Worm (Caenorhabditis elegans) whole organism, early embryonic: ENCODE measurements around the gene srbc-84.

Source experiments
- B0310.2 ChIP-seq: sonication (generic microtip); optimal IDR thresholded peaks from 2 replicates; lab custom pipeline; 2016; ENCODE audit warnings: mild to moderate bottlenecking, missing genetic modification characterization, missing compliant biosample characterization
- F13C5.2 ChIP-seq: sonication (generic microtip); optimal IDR thresholded peaks from 2 replicates; lab custom pipeline; 2017; ENCODE audit warnings: mild to moderate bottlenecking, missing genetic modification characterization, inconsistent platforms, missing compliant biosample characterization
- aly-1 ChIP-seq: sonication (generic microtip); optimal IDR thresholded peaks from 2 replicates; lab custom pipeline; 2016; ENCODE audit warnings: missing genetic modification characterization, missing compliant biosample characterization
- ama-1 ChIP-seq: fragments of 150-350 bp; optimal IDR thresholded peaks from 2 replicates; lab custom pipeline; 2014
- ceh-13 ChIP-seq: fragments of 200-800 bp; sonication (Bioruptor generic); optimal IDR thresholded peaks from 2 replicates; lab custom pipeline; 2018; ENCODE audit warnings: mild to moderate bottlenecking, missing genetic modification characterization, missing compliant biosample characterization
- ceh-36 ChIP-seq: sonication (generic microtip); optimal IDR thresholded peaks from 2 replicates; lab custom pipeline; 2016; ENCODE audit warnings: missing genetic modification characterization, inconsistent platforms, missing compliant biosample characterization
- ets-7 ChIP-seq: sonication (generic microtip); optimal IDR thresholded peaks from 2 replicates; lab custom pipeline; 2016; ENCODE audit warnings: missing genotype, missing genetic modification characterization, missing compliant biosample characterization
- flt-1 ChIP-seq: fragments of 200-800 bp; sonication (Bioruptor generic); IDR thresholded peaks from 2 replicates; pipeline ENCODE4 v1.3.6; 2022; ENCODE audit warnings: missing genetic modification characterization, missing compliant biosample characterization
- hmbx-1 ChIP-seq: sonication (generic microtip); optimal IDR thresholded peaks from 2 replicates; lab custom pipeline; 2016; ENCODE audit warnings: mild to moderate bottlenecking, missing genetic modification characterization, missing compliant biosample characterization
- hmg-4 ChIP-seq: fragments of 200-800 bp; sonication (Bioruptor generic); optimal IDR thresholded peaks from 2 replicates; lab custom pipeline; 2018; ENCODE audit warnings: mild to moderate bottlenecking, missing genetic modification characterization, missing compliant biosample characterization
- hnd-1 ChIP-seq: sonication (generic microtip); optimal IDR thresholded peaks from 2 replicates; lab custom pipeline; 2016; ENCODE audit warnings: missing genetic modification characterization, missing compliant biosample characterization
- pes-1 ChIP-seq: fragments of 200-800 bp; sonication (Bioruptor generic); IDR thresholded peaks from 2 replicates; pipeline ENCODE4 v1.3.6; 2022; ENCODE audit warnings: missing genetic modification reagents, missing genetic modification characterization, missing compliant biosample characterization
- scrt-1 ChIP-seq: fragments of 200-800 bp; sonication (Bioruptor generic); IDR thresholded peaks from 2 replicates; pipeline ENCODE4 v1.3.6; 2022; ENCODE audit warnings: missing genetic modification characterization, missing compliant biosample characterization
- sea-1 ChIP-seq: fragments of 200-800 bp; sonication (Bioruptor generic); conservative IDR thresholded peaks from 2 replicates; pipeline ENCODE4 v1.3.6; 2022; ENCODE audit warnings: missing genetic modification characterization, missing compliant biosample characterization
- tbx-11 ChIP-seq: fragments of 200-800 bp; sonication (Bioruptor generic); IDR thresholded peaks from 2 replicates; pipeline ENCODE4 v1.3.6; 2022; ENCODE audit warnings: missing genetic modification characterization, missing compliant biosample characterization
- tbx-37 ChIP-seq: fragments of 200-800 bp; sonication (Bioruptor generic); conservative IDR thresholded peaks from 2 replicates; pipeline ENCODE4 v1.3.6; 2022; ENCODE audit warnings: missing genetic modification reagents, missing genetic modification characterization, missing compliant biosample characterization
- tra-4 ChIP-seq: sonication (generic microtip); optimal IDR thresholded peaks from 2 replicates; lab custom pipeline; 2017; ENCODE audit warnings: missing genetic modification characterization, missing compliant biosample characterization

Gene srbc-84

ce11 chrV:16271121-16271520 lies 27.6 kb upstream of the srbc-84 start, which contains the start of gene T13F3.6:
TSS of gene T13F3.6 (minus strand) at chrV:16271221.
- TF ChIP-seq scrt-1 (GFP tag; lab: Robert Waterston, UW) = no peak
- TF ChIP-seq F13C5.2 (tag; lab: Kevin White, UChicago) = no peak
- no peak for TF ChIP-seq tbx-37 (GFP tag; lab: Robert Waterston, UW)
- no peak for TF ChIP-seq sea-1
- no peak for TF ChIP-seq B0310.2 (tag; lab: Kevin White, UChicago)
- no peak for TF ChIP-seq ama-1 (lab: Kevin White, UChicago)

ce11 chrV:16275347-16275746 lies 23.4 kb upstream of the srbc-84 start, which contains the start of gene pacl-1:
TSS of gene pacl-1 (minus strand) at chrV:16275447.
- no peak for TF ChIP-seq scrt-1 (GFP tag; lab: Robert Waterston, UW)
- TF ChIP-seq flt-1 (GFP tag; lab: Robert Waterston, UW) = no peak
- no peak for TF ChIP-seq tbx-37 (GFP tag; lab: Robert Waterston, UW)
- TF ChIP-seq ama-1 (lab: Kevin White, UChicago) = no peak
- TF ChIP-seq hnd-1 (tag; lab: Kevin White, UChicago) = no peak
- TF ChIP-seq pes-1 (GFP tag; lab: Robert Waterston, UW) = no peak
- no peak for TF ChIP-seq tra-4 (tag; lab: Kevin White, UChicago)
- no peak for TF ChIP-seq ceh-13 (GFP tag; lab: Kevin White, UChicago)
- no peak for TF ChIP-seq B0310.2 (tag; lab: Kevin White, UChicago)
- TF ChIP-seq hmg-4 = no peak
- no peak for TF ChIP-seq ceh-36 (tag; lab: Kevin White, UChicago)
- no peak for TF ChIP-seq sea-1
- no peak for TF ChIP-seq hmbx-1 (tag; lab: Kevin White, UChicago)
- no peak for TF ChIP-seq tbx-11
- TF ChIP-seq F13C5.2 (tag; lab: Kevin White, UChicago) = no peak
- no peak for TF ChIP-seq ets-7
- TF ChIP-seq aly-1 (tag; lab: Kevin White, UChicago) = no peak

DNA sequence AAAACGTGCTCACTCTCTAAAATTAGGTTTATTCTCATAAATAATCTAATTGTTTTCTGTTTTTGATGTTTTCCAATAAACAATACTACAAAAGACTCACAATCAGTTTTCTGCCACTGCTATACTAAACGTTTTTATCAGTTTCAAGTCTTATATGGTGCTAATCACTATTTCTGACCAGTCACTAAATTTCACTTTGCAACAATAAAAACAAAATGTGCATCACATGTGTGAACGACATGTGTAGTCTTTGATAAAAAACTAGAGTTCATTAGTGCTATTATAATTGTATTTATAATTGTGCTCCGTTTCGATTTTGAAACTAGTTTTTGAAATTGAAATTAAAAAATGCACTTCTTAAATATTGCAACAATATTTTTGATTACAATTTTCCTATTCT lies 20.9 kb upstream of the srbc-84 start, which contains the start of gene cyp-37B1:
Gene cyp-37B1, plus strand, starts transcription at position 199 of the 400 bp plus-strand sequence.
- TF ChIP-seq tra-4 (tag; lab: Kevin White, UChicago) (no peak), ama-1 (lab: Kevin White, UChicago) (no peak), scrt-1 (GFP tag; lab: Robert Waterston, UW) (no peak), hmbx-1 (tag; lab: Kevin White, UChicago) (no peak), pes-1 (GFP tag; lab: Robert Waterston, UW) (no peak), hmg-4 (no peak)

- TF ChIP-seq tbx-11 = no peak
- TF ChIP-seq hmg-4 = no peak
- no peak for TF ChIP-seq tbx-37 (GFP tag; lab: Robert Waterston, UW)
- no peak for TF ChIP-seq sea-1
- no peak for TF ChIP-seq pes-1 (GFP tag; lab: Robert Waterston, UW)
- no peak for TF ChIP-seq ama-1 (lab: Kevin White, UChicago)
- TF ChIP-seq aly-1 (tag; lab: Kevin White, UChicago) = no peak
- no peak for TF ChIP-seq flt-1 (GFP tag; lab: Robert Waterston, UW)
- TF ChIP-seq ceh-13 (GFP tag; lab: Kevin White, UChicago) = no peak
- TF ChIP-seq hnd-1 (tag; lab: Kevin White, UChicago) = no peak
- TF ChIP-seq tra-4 (tag; lab: Kevin White, UChicago) = no peak
- no peak for TF ChIP-seq ets-7
- TF ChIP-seq ceh-36 (tag; lab: Kevin White, UChicago) = no peak
These were observed 16.6 kb upstream of the srbc-84 start, which contains the start of gene F28G4.2 for ce11 chrV:16282147-16282546. TSS of gene F28G4.2 (minus strand) at chrV:16282321.

DNA sequence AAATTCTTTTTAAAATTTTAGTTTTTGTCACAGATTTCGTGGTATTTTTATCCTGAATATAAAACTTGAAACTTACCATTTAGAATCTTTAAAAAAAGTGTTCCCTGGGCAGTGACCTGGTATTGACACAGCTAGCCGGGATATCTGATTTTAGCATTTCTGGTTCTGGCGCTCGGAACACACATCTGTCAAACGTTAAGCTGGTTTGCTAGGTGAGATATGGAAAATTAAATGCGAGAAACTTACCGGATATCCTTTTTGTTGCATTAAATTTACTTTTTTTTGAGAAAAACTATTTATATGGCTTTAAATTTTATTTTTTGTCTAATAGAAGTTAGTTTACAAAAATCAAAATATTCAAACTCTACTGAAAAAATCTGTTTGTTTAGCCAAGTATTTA lies 13.0 kb upstream of the srbc-84 start, which contains the start of gene F28G4.4:
Gene F28G4.4, minus strand, starts transcription at position 101 of the 400 bp plus-strand sequence.
- TF ChIP-seq sea-1 (no peak), B0310.2 (tag; lab: Kevin White, UChicago) (no peak), ceh-36 (tag; lab: Kevin White, UChicago) (no peak), ama-1 (lab: Kevin White, UChicago) (no peak), aly-1 (tag; lab: Kevin White, UChicago) (no peak), scrt-1 (GFP tag; lab: Robert Waterston, UW) (no peak), hmbx-1 (tag; lab: Kevin White, UChicago) (no peak), tbx-37 (GFP tag; lab: Robert Waterston, UW) (no peak), hmg-4 (no peak), tbx-11 (no peak), pes-1 (GFP tag; lab: Robert Waterston, UW) (no peak), F13C5.2 (tag; lab: Kevin White, UChicago) (no peak), ceh-13 (GFP tag; lab: Kevin White, UChicago) (no peak)

ce11 chrV:16287619-16288018 lies 11.2 kb upstream of the srbc-84 start, which contains the start of gene F28G4.3:
TSS of gene F28G4.3 (minus strand) at chrV:16287719.
- no peak for TF ChIP-seq tbx-11
- no peak for TF ChIP-seq ceh-36 (tag; lab: Kevin White, UChicago)
- no peak for TF ChIP-seq ama-1 (lab: Kevin White, UChicago)

DNA sequence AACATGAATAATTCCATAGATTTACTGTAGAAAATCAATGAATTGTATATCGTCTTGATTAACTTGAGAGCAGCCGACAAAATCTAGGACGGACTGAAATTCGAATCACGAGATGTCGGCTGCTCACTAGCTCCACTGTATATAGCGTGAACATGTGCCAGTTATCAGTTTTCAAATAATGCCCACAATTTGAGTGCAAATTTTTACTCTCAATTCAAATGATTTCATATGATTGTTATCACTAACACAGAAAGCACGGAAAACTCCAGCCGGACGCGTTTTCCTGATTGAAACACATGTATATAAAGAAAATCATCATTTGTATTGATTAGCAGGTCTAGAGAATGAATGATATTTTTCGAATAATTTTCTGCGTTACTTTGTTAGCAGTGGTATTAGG lies 6.4 kb upstream of the srbc-84 start, which contains the start of gene oac-5:
Gene oac-5, plus strand, starts transcription at position 301 of the 400 bp plus-strand sequence.
- TF ChIP-seq aly-1 (tag; lab: Kevin White, UChicago) = no peak
- no peak for TF ChIP-seq tbx-37 (GFP tag; lab: Robert Waterston, UW)
- TF ChIP-seq tbx-11 = no peak
- TF ChIP-seq ets-7 = no peak
- TF ChIP-seq sea-1 = no peak
- TF ChIP-seq tra-4 (tag; lab: Kevin White, UChicago) = no peak
- no peak for TF ChIP-seq ceh-13 (GFP tag; lab: Kevin White, UChicago)
- no peak for TF ChIP-seq hmbx-1 (tag; lab: Kevin White, UChicago)
- no peak for TF ChIP-seq ceh-36 (tag; lab: Kevin White, UChicago)
- TF ChIP-seq ama-1 (lab: Kevin White, UChicago) = no peak
- no peak for TF ChIP-seq hnd-1 (tag; lab: Kevin White, UChicago)
- no peak for TF ChIP-seq flt-1 (GFP tag; lab: Robert Waterston, UW)
- no peak for TF ChIP-seq scrt-1 (GFP tag; lab: Robert Waterston, UW)
- no peak for TF ChIP-seq hmg-4
